Worm (Caenorhabditis elegans): ENCODE data around the gene clec-186.

clec-186 gene

DNA sequence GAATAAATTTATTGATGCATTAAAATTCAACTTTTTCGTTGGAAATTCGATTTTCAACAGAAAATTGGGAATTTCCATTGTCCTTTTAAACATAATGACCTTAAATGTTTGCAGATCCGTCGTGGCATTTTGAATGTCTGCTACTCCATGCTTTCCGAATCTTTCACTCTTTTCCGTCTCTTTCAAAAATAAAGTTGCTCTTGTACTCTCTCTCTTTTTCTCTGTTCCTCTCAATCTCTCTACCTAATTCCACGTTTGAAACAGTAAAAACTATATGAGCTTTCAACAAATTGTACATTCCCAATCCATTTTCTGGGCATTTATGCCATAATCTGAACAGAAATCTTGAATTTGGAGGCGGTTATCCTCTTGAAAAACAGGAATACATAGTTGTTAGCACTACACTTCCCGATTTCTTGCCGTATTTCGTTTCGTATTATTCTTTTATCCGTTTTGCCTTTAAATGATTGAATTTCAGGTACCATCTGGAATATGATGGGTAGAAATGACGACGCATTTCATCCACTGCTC lies 16.8 kb upstream of the clec-186 start, which contains the start of gene srf-3:
Gene srf-3 (plus strand): TSS at position 481 of the 531 bp plus-strand sequence.
- no peak for TF ChIP-seq ets-4 (GFP tag; optimal IDR thresholded peaks at IDR 0.05)
- peak; percentile 59; the same call in 1 of the 2 replicates for TF ChIP-seq hmg-1.2 (GFP tag; IDR thresholded peaks at IDR 0.05)
- TF ChIP-seq rcor-1 (GFP tag; IDR thresholded peaks at IDR 0.05) = no peak

DNA sequence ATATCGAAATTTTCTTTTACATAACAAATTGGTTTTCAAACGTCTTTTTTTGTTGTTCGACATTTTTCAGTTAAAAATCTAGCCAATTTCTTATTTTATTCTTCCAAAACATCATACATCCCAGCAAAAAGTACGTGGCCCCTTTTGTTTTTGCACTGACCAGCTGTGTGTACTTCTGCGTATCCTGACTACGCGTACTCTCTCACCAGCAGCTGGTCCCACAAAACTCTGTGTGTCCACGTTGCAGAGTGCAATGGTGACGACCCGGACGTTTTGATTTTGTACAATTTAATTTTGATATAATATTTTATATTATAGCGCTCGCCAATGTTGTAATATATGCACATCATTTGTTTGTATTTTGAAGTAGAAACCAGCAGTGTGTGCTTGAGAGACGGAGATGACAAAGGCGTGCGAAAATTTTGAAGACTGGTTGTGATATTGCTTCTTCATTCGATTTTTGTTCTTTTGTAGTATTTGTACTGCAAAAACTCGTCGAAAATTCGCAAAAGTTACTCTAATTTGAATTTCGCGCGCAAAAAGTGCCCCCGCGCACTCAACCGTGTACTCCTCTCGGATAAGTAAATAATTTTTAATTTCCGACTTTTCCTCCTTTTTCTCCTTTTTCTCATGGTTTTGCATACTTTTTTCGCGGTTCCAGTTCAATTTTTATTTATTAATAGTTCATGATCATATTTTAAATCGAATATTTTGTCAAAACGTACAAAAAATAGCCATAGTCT lies 11.4 kb upstream of the clec-186 start:
- no peak for TF ChIP-seq sdz-38 (tag; optimal IDR thresholded peaks at IDR 0.05)
- peak; percentile 32 for TF ChIP-seq lin-54 (GFP tag; optimal IDR thresholded peaks at IDR 0.05)
- no peak for TF ChIP-seq madf-3 (GFP tag; IDR thresholded peaks at IDR 0.05)
- peak; percentile 22 for TF ChIP-seq lsl-1 (GFP tag; optimal IDR thresholded peaks at IDR 0.05)
- no peak for TF ChIP-seq unc-130 (GFP tag; optimal IDR thresholded peaks at IDR 0.05)
- no peak for TF ChIP-seq egl-18 (GFP tag; IDR thresholded peaks at IDR 0.05)
- peak; percentile 57; the same call in 1 of the 2 replicates for TF ChIP-seq hmg-1.2 (GFP tag; IDR thresholded peaks at IDR 0.05)
- no peak for TF ChIP-seq mel-28 (tag; optimal IDR thresholded peaks at IDR 0.05; ENCODE audit: borderline replicate concordance)
- TF ChIP-seq snpc-4 (GFP tag; optimal IDR thresholded peaks at IDR 0.05) = no peak
- TF ChIP-seq snpc-4 (tag; optimal IDR thresholded peaks at IDR 0.05) = peak in 1 of 4 experiments; percentile 10
- no peak for TF ChIP-seq hsf-1 (GFP tag; IDR thresholded peaks at IDR 0.05)
- TF ChIP-seq F33H1.4 (GFP tag; IDR thresholded peaks at IDR 0.05) = no peak
- TF ChIP-seq dpff-1 (tag; optimal IDR thresholded peaks at IDR 0.05) = no peak
- TF ChIP-seq efl-1 (GFP tag; optimal IDR thresholded peaks at IDR 0.05) = peak; percentile 60
- TF ChIP-seq nhr-80 (tag; optimal IDR thresholded peaks at IDR 0.05) = no peak

DNA sequence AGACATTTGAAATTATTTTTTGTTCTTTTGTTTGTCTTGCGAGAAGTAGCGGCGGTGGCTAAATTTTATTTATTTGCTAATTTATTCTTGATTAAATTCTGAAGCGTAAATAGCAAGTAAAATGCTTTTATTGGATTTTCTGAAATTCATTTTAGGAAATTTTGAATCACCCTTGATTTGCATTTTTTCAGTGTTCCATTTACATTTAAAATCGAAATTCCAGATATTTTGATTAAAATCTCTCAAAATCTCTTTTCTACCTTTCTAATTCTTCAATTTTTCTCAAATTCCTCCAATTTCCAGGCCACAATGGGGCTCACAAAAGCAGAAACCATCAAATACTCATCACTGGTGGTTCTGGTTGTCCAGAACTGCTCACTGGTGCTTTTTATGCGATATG lies 10.7 kb upstream of the clec-186 start, which contains the start of gene nstp-5:
Gene nstp-5 (plus strand): TSS at position 301 of the 400 bp plus-strand sequence.
- TF ChIP-seq fkh-3 (tag; optimal IDR thresholded peaks at IDR 0.05) (no peak), rec-8 (tag; optimal IDR thresholded peaks at IDR 0.05) (no peak), K11D2.4 (GFP tag; IDR thresholded peaks at IDR 0.05) (no peak), Y95B8A.8 (GFP tag; IDR thresholded peaks at IDR 0.05) (no peak)

DNA sequence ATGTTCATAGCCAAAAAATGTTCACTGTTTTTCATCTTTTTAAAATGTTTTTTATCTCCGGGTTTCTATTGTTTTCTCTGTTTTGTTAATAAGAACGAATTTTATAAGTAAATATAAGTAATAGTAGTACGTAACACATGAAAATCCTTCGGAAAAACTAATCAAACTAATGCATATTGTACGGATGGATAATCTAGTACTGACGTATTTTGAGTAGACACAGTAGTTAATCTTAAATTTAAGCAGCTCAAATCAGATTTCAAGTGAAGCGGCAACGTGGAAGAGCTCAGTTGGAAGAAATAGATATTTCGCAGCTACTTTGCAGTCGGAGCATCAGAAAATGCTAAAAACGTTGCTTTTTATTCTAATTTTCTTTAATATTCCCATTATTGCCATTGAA lies 6.1 kb upstream of the clec-186 start, which contains the start of gene gcy-18:
Gene gcy-18 (plus strand): TSS at position 301 of the 400 bp plus-strand sequence.
- TF ChIP-seq ZK185.1 (tag; optimal IDR thresholded peaks at IDR 0.05; ENCODE audit: poor library complexity, severe bottlenecking) (no peak), ama-1 (optimal IDR thresholded peaks at IDR 0.05) (no peak), ama-1 (GFP tag; optimal IDR thresholded peaks at IDR 0.05) (no peak), repo-1 (tag; optimal IDR thresholded peaks at IDR 0.05) (no peak), F22D6.2 (tag; optimal IDR thresholded peaks at IDR 0.05) (no peak), ceh-100 (GFP tag; IDR thresholded peaks at IDR 0.05) (no peak)

DNA sequence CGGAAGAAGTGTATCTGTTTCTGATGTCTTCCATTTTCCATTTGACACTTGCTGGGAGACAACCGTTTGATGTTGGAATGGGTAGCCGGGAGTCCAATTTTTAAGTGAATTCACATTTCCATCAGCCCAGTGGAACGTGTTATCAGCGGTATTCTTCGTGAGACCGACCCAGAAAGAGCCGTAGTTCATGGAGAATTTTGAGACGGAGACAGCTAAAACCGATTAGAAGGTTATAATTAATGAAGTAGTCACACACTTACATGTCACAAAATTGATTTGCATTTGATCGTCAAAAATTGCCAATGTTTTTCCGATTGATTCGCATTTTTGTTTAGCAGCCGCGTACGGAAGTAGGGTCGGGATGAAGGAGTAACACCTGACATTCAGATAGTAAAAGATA lies 3.5 kb downstream of the clec-186 start:
- TF ChIP-seq hrde-1 (tag; optimal IDR thresholded peaks at IDR 0.05; ENCODE audit: borderline replicate concordance) = no peak
- no peak for TF ChIP-seq F10E7.11 (tag; optimal IDR thresholded peaks at IDR 0.05)
- no peak for TF ChIP-seq F22D6.2 (tag; optimal IDR thresholded peaks at IDR 0.05)
- TF ChIP-seq nhr-80 (tag; optimal IDR thresholded peaks at IDR 0.05) = peak; percentile 88
- TF ChIP-seq snpc-3.4 (tag; optimal IDR thresholded peaks at IDR 0.05) = no peak
- TF ChIP-seq attf-5 (GFP tag; optimal IDR thresholded peaks at IDR 0.05) = no peak
- peak; percentile 26 for TF ChIP-seq ets-4 (GFP tag; optimal IDR thresholded peaks at IDR 0.05)
- peak in 1 of 2 experiments; percentile 16 for TF ChIP-seq let-607 (tag; optimal IDR thresholded peaks at IDR 0.05)
- no peak for TF ChIP-seq rpc-1 (optimal IDR thresholded peaks at IDR 0.05)
- no peak for TF ChIP-seq rpc-1 (tag; optimal IDR thresholded peaks at IDR 0.05)
- no peak for TF ChIP-seq K12H6.12 (tag; optimal IDR thresholded peaks at IDR 0.05)
- no peak for TF ChIP-seq gei-17 (GFP tag; optimal IDR thresholded peaks at IDR 0.05)
- no peak for TF ChIP-seq dpff-1 (tag; optimal IDR thresholded peaks at IDR 0.05)
- no peak for TF ChIP-seq rcor-1 (GFP tag; IDR thresholded peaks at IDR 0.05)
- no peak for TF ChIP-seq pha-4 (tag; optimal IDR thresholded peaks at IDR 0.05)
